Worm (Caenorhabditis elegans) whole organism, mixed stage, embryonic: ENCODE results near the gene klp-19.

Experiments
- blmp-1 ChIP-seq: fragments of 150-350 bp; optimal IDR thresholded peaks from 2 replicates; lab custom pipeline; 2014; ENCODE audit warnings: missing biosample characterization, missing genetic modification characterization
- elt-1 ChIP-seq: sonication (generic microtip); optimal IDR thresholded peaks from 2 replicates; lab custom pipeline; 2017; ENCODE audit warnings: missing genetic modification characterization, mild to moderate bottlenecking, missing compliant biosample characterization, antibody characterized with exemption, moderate library complexity, borderline replicate concordance; ENCODE audit not compliant: insufficient read depth
- lin-32 ChIP-seq: fragments of 200-800 bp; sonication (Bioruptor generic); optimal IDR thresholded peaks from 2 replicates; lab custom pipeline; 2018; ENCODE audit warnings: mild to moderate bottlenecking, missing genetic modification characterization, missing compliant biosample characterization
- lsy-2 ChIP-seq: fragments of 150-350 bp; optimal IDR thresholded peaks from 2 replicates; lab custom pipeline; 2014; ENCODE audit warnings: missing biosample characterization, missing genetic modification characterization
- mab-5 ChIP-seq: fragments of 150-350 bp; optimal IDR thresholded peaks from 2 replicates; lab custom pipeline; 2014; ENCODE audit warnings: missing biosample characterization, missing genetic modification characterization
- snpc-4 ChIP-seq: fragments of 150-350 bp; optimal IDR thresholded peaks from 2 replicates; lab custom pipeline; 2014; ENCODE audit warnings: missing biosample characterization, missing genetic modification characterization
- unc-62 ChIP-seq: fragments of 150-350 bp; optimal IDR thresholded peaks from 2 replicates; lab custom pipeline; 2014; ENCODE audit warnings: missing biosample characterization, missing genetic modification reagents, missing genetic modification characterization

DNA sequence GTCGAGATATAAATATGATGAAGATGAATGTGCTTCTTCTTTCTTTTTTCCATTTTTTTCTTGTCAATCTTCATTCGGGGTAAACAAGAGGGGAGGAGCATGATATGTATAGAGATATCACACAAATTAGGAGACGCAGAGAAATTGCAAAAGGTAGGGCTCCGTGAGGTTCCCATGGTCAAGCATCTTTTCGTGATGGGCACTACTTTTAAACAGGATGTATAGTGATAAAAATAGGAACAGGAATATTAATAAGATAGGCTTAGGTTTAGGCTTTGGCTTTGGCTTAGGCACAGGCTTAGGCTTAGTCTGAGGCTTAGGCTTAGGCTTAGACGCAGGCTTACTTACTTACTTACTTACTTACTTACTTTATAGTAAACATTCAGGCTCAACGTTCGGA lies 17.7 kb upstream of the klp-19 start, which contains the start of gene F53A2.1:
- TF ChIP-seq elt-1 (no peak), blmp-1 (tag; lab: Kevin White, UChicago) (no peak), lin-32 (no peak), snpc-4 (tag; lab: Kevin White, UChicago) (no peak), unc-62 (GFP tag; lab: Kevin White, UChicago) (no peak), lsy-2 (tag; lab: Kevin White, UChicago) (no peak), mab-5 (tag; lab: Kevin White, UChicago) (no peak)
